Worm (Caenorhabditis elegans) whole organism, L2 larva: Measurements from ENCODE around the gene zig-6.

ENCODE experiments used
- Y55F3AM.14 ChIP-seq: fragments of 200-800 bp; sonication (Bioruptor generic); optimal IDR thresholded peaks from 2 replicates; lab custom pipeline; 2018; ENCODE audit warnings: mild to moderate bottlenecking, missing genetic modification characterization, missing compliant biosample characterization
- fos-1 ChIP-seq: fragments of 150-350 bp; optimal IDR thresholded peaks from 2 replicates; lab custom pipeline; 2014; ENCODE audit warnings: missing biosample characterization, missing genetic modification characterization
- nhr-10 ChIP-seq: sonication (generic microtip); optimal IDR thresholded peaks from 2 replicates; lab custom pipeline; 2017; ENCODE audit warnings: missing biosample characterization, missing genetic modification characterization
- nhr-11 ChIP-seq: fragments of 150-350 bp; optimal IDR thresholded peaks from 2 replicates; lab custom pipeline; 2014; ENCODE audit warnings: missing biosample characterization, missing genetic modification characterization
- nhr-25 ChIP-seq: fragments of 150-350 bp; sonication (generic microtip); optimal IDR thresholded peaks from 3 replicates; lab custom pipeline; 2014; ENCODE audit warnings: missing biosample characterization, missing genetic modification characterization
- skn-1 ChIP-seq: sonication (generic microtip); optimal IDR thresholded peaks from 2 replicates; lab custom pipeline; 2017; ENCODE audit warnings: missing biosample characterization, missing genetic modification characterization
- snpc-4 ChIP-seq: fragments of 150-350 bp; optimal IDR thresholded peaks from 2 replicates; lab custom pipeline; 2014; ENCODE audit warnings: missing biosample characterization, missing genetic modification characterization

DNA sequence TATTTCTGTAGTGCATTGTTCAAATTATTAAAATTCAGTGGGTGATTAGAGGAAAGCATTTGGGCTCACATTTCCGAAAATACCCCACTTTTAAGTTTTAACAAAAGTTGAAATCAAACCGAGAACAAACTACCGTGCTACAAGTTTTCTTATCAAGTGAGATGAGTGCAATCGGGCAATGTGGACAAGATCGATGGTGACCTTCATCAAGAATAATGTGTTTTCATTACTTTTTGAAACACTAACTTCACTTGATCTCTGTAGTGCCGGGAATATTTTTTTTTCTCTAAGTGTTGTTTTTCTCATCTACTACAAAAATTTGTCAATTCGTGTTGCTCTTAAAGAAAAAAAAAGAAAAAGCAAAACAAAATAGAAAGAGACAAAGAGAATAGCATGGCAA lies 20.0 kb upstream of the zig-6 start:
- TF ChIP-seq snpc-4 (tag; lab: Kevin White, UChicago) (no peak), Y55F3AM.14 (GFP tag; lab: Kevin White, UChicago) (no peak), nhr-11 (tag; lab: Kevin White, UChicago) (no peak), fos-1 (peak; percentile 28), nhr-25 (tag; lab: Kevin White, UChicago) (no peak), skn-1 (tag; lab: Kevin White, UChicago) (no peak), nhr-10 (tag; lab: Kevin White, UChicago) (no peak)
